Worm (Caenorhabditis elegans) whole organism, L2 larva: ENCODE data around the gene bcl-7.

Experiments used
- aly-2 ChIP-seq: fragments of 150-350 bp; optimal IDR thresholded peaks from 2 replicates; lab custom pipeline; 2014; ENCODE audit warnings: missing biosample characterization, missing genetic modification characterization
- elt-1 ChIP-seq: fragments of 150-350 bp; optimal IDR thresholded peaks from 2 replicates; lab custom pipeline; 2014; ENCODE audit warnings: missing biosample characterization, missing genetic modification characterization
- lin-13 ChIP-seq: fragments of 150-350 bp; optimal IDR thresholded peaks from 2 replicates; lab custom pipeline; 2014; ENCODE audit warnings: missing biosample characterization, missing genetic modification reagents, missing genetic modification characterization
- lsy-2 ChIP-seq, 2 experiments: fragments of 150-350 bp in 1 of 2; sonication (generic microtip) in 1 of 2; optimal IDR thresholded peaks; 2 replicates each; lab custom pipeline; 2014 to 2017; ENCODE audit warnings: missing biosample characterization in 2 of 2, missing genetic modification characterization in 2 of 2
- mab-5 ChIP-seq: fragments of 150-350 bp; optimal IDR thresholded peaks from 2 replicates; lab custom pipeline; 2014; ENCODE audit warnings: missing biosample characterization, missing genetic modification characterization
- mdl-1 ChIP-seq, 2 experiments: fragments of 150-350 bp in 1 of 2; sonication (generic microtip) in 1 of 2; optimal IDR thresholded peaks; 2 replicates each; lab custom pipeline; 2017; ENCODE audit warnings: missing biosample characterization in 2 of 2, missing genetic modification characterization in 2 of 2
- nhr-10 ChIP-seq: sonication (generic microtip); optimal IDR thresholded peaks from 2 replicates; lab custom pipeline; 2017; ENCODE audit warnings: missing biosample characterization, missing genetic modification characterization
- nhr-11 ChIP-seq: fragments of 150-350 bp; optimal IDR thresholded peaks from 2 replicates; lab custom pipeline; 2014; ENCODE audit warnings: missing biosample characterization, missing genetic modification characterization
- nhr-12 ChIP-seq: fragments of 150-350 bp; optimal IDR thresholded peaks from 2 replicates; lab custom pipeline; 2014; ENCODE audit warnings: missing biosample characterization, missing genetic modification characterization
- nhr-25 ChIP-seq: fragments of 150-350 bp; sonication (generic microtip); optimal IDR thresholded peaks from 3 replicates; lab custom pipeline; 2014; ENCODE audit warnings: missing biosample characterization, missing genetic modification characterization
- unc-55 ChIP-seq: fragments of 150-350 bp; sonication (generic microtip); optimal IDR thresholded peaks from 3 replicates; lab custom pipeline; 2014; ENCODE audit warnings: missing biosample characterization, missing genetic modification reagents, missing genetic modification characterization
- ztf-4 ChIP-seq: fragments of 150-350 bp; optimal IDR thresholded peaks from 2 replicates; lab custom pipeline; 2014; ENCODE audit warnings: missing biosample characterization, missing genetic modification characterization

DNA sequence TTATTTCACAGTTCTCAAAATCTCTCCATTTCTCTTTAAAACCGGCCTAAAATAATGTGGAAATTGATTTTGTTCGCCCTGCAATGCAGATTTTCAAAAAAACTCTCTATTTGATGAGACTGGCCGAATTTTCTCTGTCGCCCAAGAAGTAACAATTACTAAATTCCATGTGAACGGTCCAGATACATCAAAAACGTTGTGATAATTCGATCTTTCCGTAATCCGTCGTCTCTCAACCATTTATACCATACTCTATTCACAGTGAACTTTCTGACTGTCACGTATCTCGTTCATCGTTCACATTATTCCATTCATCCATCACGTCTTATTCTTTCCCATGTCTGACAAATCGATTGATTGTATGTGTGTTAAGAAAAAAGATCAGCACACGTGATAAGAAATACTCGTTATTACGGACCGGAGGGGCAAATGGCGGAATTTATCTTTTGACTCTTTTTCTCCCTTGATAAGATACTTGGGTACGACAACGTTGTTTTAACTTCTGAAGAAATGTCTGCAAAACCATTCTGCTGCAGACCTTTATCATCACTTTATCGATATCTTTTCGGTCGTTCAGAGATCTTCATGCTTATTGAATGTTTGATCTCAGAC lies 4.7 kb upstream of the bcl-7 start:
- no peak for TF ChIP-seq aly-2 (tag; lab: Kevin White, UChicago)
- TF ChIP-seq ztf-4 (tag; lab: Kevin White, UChicago): no peak
- TF ChIP-seq nhr-10 (tag; lab: Kevin White, UChicago): no peak
- no peak for TF ChIP-seq nhr-11
- TF ChIP-seq lsy-2 (tag; optimal IDR thresholded peaks at IDR 0.05; lab: Kevin White, UChicago): peak in 1 of 2 experiments; percentile 33
- no peak for TF ChIP-seq lin-13 (GFP tag; lab: Kevin White, UChicago)
- TF ChIP-seq nhr-25: peak; percentile 71
- no peak for TF ChIP-seq unc-55 (GFP tag; lab: Kevin White, UChicago)
- TF ChIP-seq elt-1 (tag; lab: Kevin White, UChicago): no peak
- no peak for TF ChIP-seq nhr-12
- peak in 1 of 2 experiments; percentile 45 for TF ChIP-seq mdl-1 (tag; optimal IDR thresholded peaks at IDR 0.05; lab: Kevin White, UChicago)
- no peak for TF ChIP-seq mab-5 (tag; lab: Kevin White, UChicago)
